Worm (Caenorhabditis elegans) whole organism, early embryonic: ENCODE results near the gene B0495.5.

Experiments
- hnd-1 ChIP-seq: sonication (generic microtip); optimal IDR thresholded peaks from 2 replicates; lab custom pipeline; 2016; ENCODE audit warnings: missing genetic modification characterization, missing compliant biosample characterization

The B0495.5 gene

ce11 chrII:7651171-7651570 is 47.1 kb downstream of the B0495.5 start, which contains the start of gene pde-4:
pde-4 (minus strand) TSS chrII:7651246.
- TF ChIP-seq hnd-1 (tag; lab: Kevin White, UChicago) = no peak
